Worm (Caenorhabditis elegans): ENCODE measurements around the gene M117.6.

The M117.6 gene

ce11 chrIV:11871083-11871482, 43.2 kb upstream of the M117.6 start (continued):
- TF ChIP-seq hlh-13 (GFP tag; optimal IDR thresholded peaks at IDR 0.05) (no peak), mec-3 (tag; optimal IDR thresholded peaks at IDR 0.05; ENCODE audit: borderline replicate concordance) (no peak), eyg-1 (tag; optimal IDR thresholded peaks at IDR 0.05) (no peak), ceh-34 (tag; optimal IDR thresholded peaks at IDR 0.05) (peak; percentile 48), fkh-6 (tag; optimal IDR thresholded peaks at IDR 0.05) (no peak), ceh-14 (tag; optimal IDR thresholded peaks at IDR 0.05) (no peak), ceh-22 (tag; optimal IDR thresholded peaks at IDR 0.05) (no peak), pax-1 (tag; optimal IDR thresholded peaks at IDR 0.05) (no peak), hlh-15 (tag; optimal IDR thresholded peaks at IDR 0.05) (no peak), pha-2 (tag; optimal IDR thresholded peaks at IDR 0.05) (no peak), ceh-31 (tag; optimal IDR thresholded peaks at IDR 0.05) (peak; percentile 49), pat-9 (tag; optimal IDR thresholded peaks at IDR 0.05) (no peak), ets-4 (tag; optimal IDR thresholded peaks at IDR 0.05) (no peak), ceh-24 (tag; optimal IDR thresholded peaks at IDR 0.05) (no peak), hlh-30 (tag; optimal IDR thresholded peaks at IDR 0.05; ENCODE audit: insufficient read depth) (no peak), ceh-6 (GFP tag; optimal IDR thresholded peaks at IDR 0.05) (no peak), hlh-6 (tag; optimal IDR thresholded peaks at IDR 0.05) (peak; percentile 32), gmeb-2 (tag; optimal IDR thresholded peaks at IDR 0.05) (no peak), K02D7.2 (tag; optimal IDR thresholded peaks at IDR 0.05) (no peak), elt-2 (tag; optimal IDR thresholded peaks at IDR 0.05) (no peak), pqm-1 (tag; optimal IDR thresholded peaks at IDR 0.05) (no peak), C38D4.7 (GFP tag; optimal IDR thresholded peaks at IDR 0.05) (no peak), ztf-16 (tag; optimal IDR thresholded peaks at IDR 0.05) (no peak), ama-1 (optimal IDR thresholded peaks at IDR 0.05) (no peak), sox-4 (tag; optimal IDR thresholded peaks at IDR 0.05) (peak; percentile 26), sdc-2 (tag; optimal IDR thresholded peaks at IDR 0.05) (no peak), fkh-10 (GFP tag; optimal IDR thresholded peaks at IDR 0.05) (no peak), unc-86 (tag; optimal IDR thresholded peaks at IDR 0.05) (no peak), dve-1 (tag; optimal IDR thresholded peaks at IDR 0.05) (no peak), ttx-3 (tag; optimal IDR thresholded peaks at IDR 0.05) (no peak), unc-42 (tag; optimal IDR thresholded peaks at IDR 0.05) (peak; percentile 57), Y22D7AL.16 (tag; optimal IDR thresholded peaks at IDR 0.05) (no peak), che-1 (tag; optimal IDR thresholded peaks at IDR 0.05) (no peak), rnt-1 (tag; optimal IDR thresholded peaks at IDR 0.05) (no peak), pha-4 (tag; optimal IDR thresholded peaks at IDR 0.05) (no peak), tbx-2 (tag; optimal IDR thresholded peaks at IDR 0.05) (peak; percentile 32)

ce11 chrIV:11868452-11868851, 40.5 kb upstream of the M117.6 start:
- TF ChIP-seq Y22D7AL.16 (tag; optimal IDR thresholded peaks at IDR 0.05) (no peak), gmeb-2 (tag; optimal IDR thresholded peaks at IDR 0.05) (no peak), K02D7.2 (tag; optimal IDR thresholded peaks at IDR 0.05) (no peak), eyg-1 (tag; optimal IDR thresholded peaks at IDR 0.05) (no peak), hlh-15 (tag; optimal IDR thresholded peaks at IDR 0.05) (no peak), hlh-30 (tag; optimal IDR thresholded peaks at IDR 0.05; ENCODE audit: insufficient read depth) (no peak), sox-4 (tag; optimal IDR thresholded peaks at IDR 0.05) (no peak), ceh-24 (tag; optimal IDR thresholded peaks at IDR 0.05) (no peak), nhr-232 (tag; optimal IDR thresholded peaks at IDR 0.05) (no peak), madf-2 (tag; optimal IDR thresholded peaks at IDR 0.05) (no peak), npax-4 (tag; optimal IDR thresholded peaks at IDR 0.05) (no peak), ceh-19 (GFP tag; optimal IDR thresholded peaks at IDR 0.05) (no peak), ref-2 (tag; optimal IDR thresholded peaks at IDR 0.05) (no peak), che-1 (tag; optimal IDR thresholded peaks at IDR 0.05) (no peak), ama-1 (optimal IDR thresholded peaks at IDR 0.05) (no peak), pqm-1 (tag; optimal IDR thresholded peaks at IDR 0.05) (no peak), nfya-1 (tag; optimal IDR thresholded peaks at IDR 0.05) (no peak)

All from whole organism, late embryonic.